Fruit fly (Drosophila melanogaster) S2 (cell line): Measurements from ENCODE around the gene svp.
A peak's percentile ranks its signal among the peaks of the same experiment; 100 is the strongest.

Experiments used
- CG8478 ChIP-seq: fragments of >200 bp; optimal IDR thresholded peaks from 2 replicates; lab custom pipeline; 2018
- CTCF ChIP-seq, 2 experiments: fragments of >200 bp; optimal IDR thresholded peaks; 2 replicates each; lab custom pipeline; 2018

svp gene

DNA sequence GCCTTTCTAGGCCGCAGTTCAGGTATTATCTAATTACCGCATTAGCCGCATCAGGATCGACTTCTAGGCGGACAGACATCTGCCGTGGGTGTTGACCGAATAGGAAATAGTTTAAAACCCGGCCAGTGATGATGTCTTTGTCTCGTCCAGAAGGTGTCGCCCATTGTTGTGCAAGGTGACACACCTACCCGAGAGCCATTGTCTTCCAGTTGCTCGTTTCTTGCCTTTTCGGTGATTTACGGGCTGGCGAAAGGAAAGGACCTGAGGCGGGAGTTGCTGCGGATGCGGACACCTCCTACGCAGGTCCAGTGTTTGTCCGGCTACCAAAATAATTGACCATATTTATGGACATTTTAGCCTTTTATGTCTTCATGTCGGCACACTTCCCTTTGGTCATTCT lies 10.3 kb upstream of the svp start:
- TF ChIP-seq CTCF (optimal IDR thresholded peaks at IDR 0.05; lab: Kevin White, UChicago) (peak in 1 of 2 experiments; percentile 2), CG8478 (lab: Kevin White, UChicago) (no peak)

DNA sequence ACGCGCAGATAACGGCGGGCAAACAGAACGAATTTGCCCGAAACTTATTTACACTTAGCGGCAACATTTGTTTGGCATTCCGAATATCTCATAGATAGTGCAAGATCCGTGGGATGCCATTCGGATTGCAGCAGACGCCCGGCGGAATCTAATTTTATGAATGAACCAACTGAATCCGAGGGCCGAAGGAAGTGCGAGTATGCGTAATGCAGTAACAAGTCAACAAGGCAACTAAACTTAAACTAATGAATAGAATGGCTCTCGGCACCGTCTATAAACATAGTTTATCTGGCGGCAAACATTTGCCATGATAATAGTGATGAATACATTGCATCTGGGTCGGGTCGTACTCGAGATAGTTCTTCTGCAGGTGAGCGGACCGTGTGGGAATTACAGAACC lies 8.3 kb upstream of the svp start:
- TF ChIP-seq CTCF (optimal IDR thresholded peaks at IDR 0.05; lab: Kevin White, UChicago) (no peak), CG8478 (lab: Kevin White, UChicago) (no peak)

DNA sequence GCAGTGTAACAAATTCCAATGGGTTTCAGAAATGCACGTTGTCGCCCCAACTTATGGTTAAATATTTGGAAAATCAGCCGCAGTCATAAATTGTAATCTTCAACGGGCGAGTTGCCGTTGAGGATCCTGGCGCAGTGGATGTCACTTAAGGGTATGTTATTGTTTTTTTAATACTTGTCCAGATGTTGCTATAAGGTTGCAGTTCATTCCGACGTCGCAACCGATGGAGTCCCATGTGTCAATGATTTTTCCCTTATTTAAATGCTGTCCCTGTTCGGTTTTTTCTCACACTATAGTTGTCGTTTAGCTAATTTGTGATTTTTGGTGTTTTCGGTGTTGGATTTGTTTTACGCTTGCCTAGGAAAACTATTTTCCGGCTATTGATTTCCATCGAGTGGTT lies 7.0 kb upstream of the svp start:
- no peak for TF ChIP-seq CG8478 (lab: Kevin White, UChicago)
- TF ChIP-seq CTCF (optimal IDR thresholded peaks at IDR 0.05; lab: Kevin White, UChicago) = no peak

DNA sequence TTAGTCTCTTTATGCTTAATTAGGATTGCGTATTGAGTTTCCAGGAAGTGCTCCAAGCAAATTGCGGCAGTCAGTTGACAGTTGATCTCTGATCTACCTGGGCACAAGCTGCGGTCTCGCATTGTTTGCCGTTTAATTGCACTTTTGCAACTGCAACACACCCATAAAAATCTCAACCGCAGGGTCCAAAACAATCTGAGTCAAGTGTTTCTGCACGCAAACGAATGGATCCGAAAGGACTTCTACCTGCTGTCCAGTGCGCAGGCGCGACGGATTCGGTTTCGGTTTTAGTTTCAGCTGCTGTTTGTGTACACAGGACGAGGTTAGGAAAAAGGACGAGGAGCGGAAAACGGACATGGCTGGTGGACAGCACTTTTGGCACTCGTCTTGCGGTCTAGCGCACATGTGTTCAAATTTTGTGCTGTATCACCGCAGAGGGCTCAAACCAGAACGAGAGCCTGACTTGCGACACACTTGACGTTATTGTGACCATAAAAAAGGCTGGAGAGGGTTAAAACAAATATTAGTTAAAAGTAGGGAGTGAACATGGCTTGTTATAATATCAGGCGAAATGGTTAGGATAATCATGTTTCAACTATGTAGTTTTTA lies 6.0 kb upstream of the svp start:
- TF ChIP-seq CTCF (optimal IDR thresholded peaks at IDR 0.05; lab: Kevin White, UChicago) (no peak), CG8478 (lab: Kevin White, UChicago) (no peak)

DNA sequence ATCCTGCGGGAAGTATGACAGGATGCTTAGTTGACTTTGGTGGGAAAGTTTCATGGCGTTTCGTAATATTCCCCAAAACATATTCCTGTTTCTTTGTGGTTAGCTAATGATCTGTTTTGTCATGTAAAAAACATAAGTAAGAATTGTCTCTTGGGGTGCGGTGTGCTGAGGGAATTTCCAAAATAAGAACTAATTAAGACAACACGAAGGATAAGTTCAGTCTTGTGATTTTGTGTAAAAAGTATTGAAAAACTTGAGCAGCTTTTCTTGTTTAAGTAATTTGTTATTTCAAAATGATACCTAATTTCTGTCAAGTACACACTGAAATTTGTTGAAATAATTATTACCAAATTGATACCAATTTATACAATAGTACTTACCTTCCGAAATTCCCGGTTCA lies 4.7 kb upstream of the svp start, which contains the start of gene CG3942:
Gene CG3942, plus strand, starts transcription at position 301 of the 400 bp plus-strand sequence.
- TF ChIP-seq CG8478 (lab: Kevin White, UChicago) (no peak), CTCF (optimal IDR thresholded peaks at IDR 0.05; lab: Kevin White, UChicago) (no peak)

DNA sequence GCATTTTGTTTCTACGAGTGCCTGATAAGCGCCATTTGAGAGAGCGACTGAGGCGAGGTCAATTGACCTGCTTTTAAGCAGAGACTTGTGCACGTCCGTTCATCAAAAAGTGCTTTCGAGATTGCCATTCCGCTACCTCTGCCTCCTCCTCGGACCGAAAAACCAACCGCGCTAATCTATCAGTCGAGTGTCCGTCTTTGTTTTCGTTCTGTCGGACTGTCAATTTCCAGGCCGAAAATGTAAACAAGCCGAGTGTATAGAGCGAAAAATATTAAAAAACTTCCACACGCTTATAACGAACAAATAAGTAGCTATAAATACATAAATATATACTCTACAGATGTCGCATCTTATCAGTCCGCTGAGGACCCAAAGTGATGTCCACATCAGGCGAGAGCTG lies 476 bp downstream of the svp start:
- no peak for TF ChIP-seq CG8478 (lab: Kevin White, UChicago)

DNA sequence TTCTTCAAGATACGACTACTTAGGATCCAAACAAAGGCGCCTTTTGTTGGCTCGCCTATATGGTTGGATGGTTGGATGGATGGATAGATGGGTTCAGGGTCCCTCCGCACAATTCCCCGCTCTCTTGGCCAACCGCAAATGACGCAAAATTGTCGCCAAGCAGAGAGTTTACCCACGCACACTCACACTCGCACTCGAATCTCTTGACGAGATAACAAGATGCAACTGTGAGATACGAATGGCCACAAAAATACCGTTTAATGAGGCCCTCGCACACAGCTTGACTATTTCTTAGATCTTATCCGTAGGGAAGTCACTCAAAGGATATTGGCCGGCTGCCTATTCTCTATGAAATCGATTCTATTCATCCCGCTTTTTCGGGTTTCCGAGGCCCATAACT lies 1.3 kb downstream of the svp start:
- no peak for TF ChIP-seq CTCF (optimal IDR thresholded peaks at IDR 0.05; lab: Kevin White, UChicago)
- no peak for TF ChIP-seq CG8478 (lab: Kevin White, UChicago)

DNA sequence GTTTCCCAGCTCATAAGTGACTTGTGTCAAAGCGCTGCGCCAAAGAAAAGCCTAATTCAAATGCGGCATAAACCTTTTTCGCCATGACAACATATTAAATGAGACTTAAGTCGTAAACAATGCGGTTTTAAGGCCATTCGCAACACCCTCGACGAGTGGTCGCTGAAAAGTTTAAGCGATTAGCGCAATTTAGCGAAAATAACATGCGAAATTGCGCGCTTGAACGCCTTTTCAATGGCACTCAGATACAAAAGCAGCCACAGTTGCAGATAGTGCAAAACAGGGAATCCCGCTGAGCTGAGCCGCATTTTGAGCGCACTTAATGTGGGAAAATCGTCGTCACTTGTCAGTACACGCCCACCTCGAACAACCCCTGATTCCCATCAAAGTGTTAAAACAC lies 2.1 kb downstream of the svp start, which contains the start of gene CG44038:
Gene CG44038, plus strand, starts transcription at position 301 of the 400 bp plus-strand sequence.
- TF ChIP-seq CTCF (optimal IDR thresholded peaks at IDR 0.05; lab: Kevin White, UChicago) = no peak
- no peak for TF ChIP-seq CG8478 (lab: Kevin White, UChicago)

DNA sequence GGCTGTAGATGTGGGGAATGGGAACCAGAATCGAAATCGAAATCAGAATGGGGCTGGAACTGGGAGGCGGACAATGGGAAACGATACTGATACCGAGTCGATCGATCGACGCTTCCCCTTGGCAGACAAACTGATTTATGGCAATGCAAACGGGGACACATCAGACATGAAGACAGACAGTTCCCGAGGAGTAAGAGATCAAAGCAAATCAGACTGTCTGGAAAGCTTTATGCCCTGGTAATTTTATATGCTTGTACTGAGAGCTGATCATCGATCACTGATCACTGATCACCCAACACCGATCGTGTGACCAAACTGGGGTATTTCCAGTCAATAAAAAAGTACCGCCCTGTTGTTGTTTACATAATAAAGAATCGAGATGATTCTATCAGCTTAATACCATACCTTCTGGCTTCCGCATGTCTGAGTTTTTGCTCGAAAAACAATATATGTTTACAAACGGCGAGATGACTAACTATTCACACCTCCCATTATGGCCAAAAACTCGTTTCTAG lies 11.4 kb downstream of the svp start:
- TF ChIP-seq CG8478 (lab: Kevin White, UChicago) = no peak
- no peak for TF ChIP-seq CTCF (optimal IDR thresholded peaks at IDR 0.05; lab: Kevin White, UChicago)

DNA sequence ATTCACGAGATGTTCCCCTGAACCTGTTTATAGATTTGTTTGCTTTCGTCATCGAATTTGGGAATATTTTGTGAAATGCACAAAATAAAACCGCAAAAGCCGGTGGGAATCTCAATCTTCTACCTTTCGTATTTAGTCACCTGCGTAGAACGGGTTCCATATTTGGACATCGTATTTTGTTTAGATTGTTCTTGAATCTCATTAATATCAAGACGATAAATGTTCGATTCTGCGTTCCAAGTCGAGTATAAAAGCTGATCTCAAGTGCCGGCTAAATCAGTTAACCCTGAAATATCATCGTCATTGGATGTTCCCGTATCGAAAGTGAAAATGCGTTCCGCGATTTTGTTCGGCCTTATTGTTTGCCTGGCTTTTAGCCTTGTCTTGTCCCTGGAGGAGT lies 12.1 kb downstream of the svp start, which contains the start of gene CG17738:
Gene CG17738, plus strand, starts transcription at position 301 of the 400 bp plus-strand sequence.
- TF ChIP-seq CG8478 (lab: Kevin White, UChicago) = no peak
- no peak for TF ChIP-seq CTCF (optimal IDR thresholded peaks at IDR 0.05; lab: Kevin White, UChicago)

DNA sequence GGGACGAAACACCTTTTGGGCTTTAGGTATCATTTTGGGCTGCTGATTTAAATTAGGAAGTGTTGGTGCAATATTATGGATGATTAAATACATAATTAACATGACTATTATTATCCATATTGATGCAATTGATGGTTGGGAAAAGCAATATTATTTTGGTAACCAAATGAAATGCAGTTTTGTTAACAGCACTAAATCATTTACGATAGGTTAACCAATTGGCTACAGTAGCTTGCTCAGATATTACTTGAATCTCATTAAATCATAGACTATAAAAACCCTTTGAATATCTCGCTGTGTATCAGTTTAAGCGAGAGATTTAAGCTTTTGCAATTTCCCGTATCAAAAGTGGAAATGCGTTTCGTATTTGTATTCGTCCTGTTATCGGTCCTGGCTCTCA lies 14.3 kb downstream of the svp start, which contains the start of gene Sfp87B:
Gene Sfp87B, plus strand, starts transcription at position 301 of the 400 bp plus-strand sequence.
- TF ChIP-seq CG8478 (lab: Kevin White, UChicago) (no peak), CTCF (optimal IDR thresholded peaks at IDR 0.05; lab: Kevin White, UChicago) (no peak)

DNA sequence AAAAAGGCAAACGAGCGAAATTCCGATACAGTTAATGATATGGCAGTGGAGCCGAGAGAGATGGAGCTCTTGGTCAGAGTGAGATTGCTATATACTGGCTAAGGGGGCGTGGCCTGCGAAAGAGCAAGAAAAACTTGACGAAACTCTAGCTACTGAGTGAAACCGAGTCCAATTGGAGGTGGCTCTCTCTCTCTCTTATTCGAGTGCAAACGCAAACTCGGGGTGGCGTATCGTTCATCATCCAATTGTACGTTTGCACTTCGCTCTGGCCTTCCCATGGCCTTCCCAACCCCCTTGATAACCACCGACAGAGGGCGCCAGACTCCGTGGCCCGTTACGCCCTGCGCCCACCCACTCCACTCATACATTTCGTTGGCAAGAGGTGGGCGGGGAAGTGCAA lies 20.5 kb downstream of the svp start:
- TF ChIP-seq CTCF (optimal IDR thresholded peaks at IDR 0.05; lab: Kevin White, UChicago) (peak; percentile 89 to 97), CG8478 (lab: Kevin White, UChicago) (peak; percentile 63)

DNA sequence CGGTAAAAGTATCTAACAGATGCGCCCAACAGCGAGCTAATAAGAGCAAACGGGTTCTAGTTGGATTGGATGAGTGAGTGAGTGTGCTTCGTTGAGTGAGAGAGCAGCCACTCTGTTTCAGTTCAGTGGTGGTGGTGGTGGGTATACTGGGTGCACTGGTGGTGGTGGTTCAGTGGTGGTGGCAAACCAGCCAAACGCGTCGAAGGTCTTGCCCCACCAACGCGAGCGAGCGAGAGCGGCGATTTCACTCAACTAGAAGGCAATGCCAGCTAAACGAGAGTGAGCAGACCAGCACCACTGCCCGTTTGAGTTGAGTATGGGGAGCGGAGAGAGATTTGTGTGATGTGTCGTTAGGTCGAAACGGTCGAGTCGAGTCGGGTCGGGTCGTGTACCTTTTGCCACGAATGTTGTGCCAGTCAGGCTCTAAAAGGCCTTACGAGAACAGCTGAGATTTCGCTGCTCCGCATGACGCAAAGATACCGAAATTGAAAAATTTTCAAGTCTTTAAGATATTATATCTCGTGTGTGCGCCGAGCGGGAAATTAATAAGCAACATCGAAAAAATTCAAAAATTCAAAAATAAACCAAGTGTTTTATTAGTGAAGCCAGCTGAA lies 22.3 kb downstream of the svp start:
- peak; percentile 44 to 60 for TF ChIP-seq CTCF (optimal IDR thresholded peaks at IDR 0.05; lab: Kevin White, UChicago)
- no peak for TF ChIP-seq CG8478 (lab: Kevin White, UChicago)

DNA sequence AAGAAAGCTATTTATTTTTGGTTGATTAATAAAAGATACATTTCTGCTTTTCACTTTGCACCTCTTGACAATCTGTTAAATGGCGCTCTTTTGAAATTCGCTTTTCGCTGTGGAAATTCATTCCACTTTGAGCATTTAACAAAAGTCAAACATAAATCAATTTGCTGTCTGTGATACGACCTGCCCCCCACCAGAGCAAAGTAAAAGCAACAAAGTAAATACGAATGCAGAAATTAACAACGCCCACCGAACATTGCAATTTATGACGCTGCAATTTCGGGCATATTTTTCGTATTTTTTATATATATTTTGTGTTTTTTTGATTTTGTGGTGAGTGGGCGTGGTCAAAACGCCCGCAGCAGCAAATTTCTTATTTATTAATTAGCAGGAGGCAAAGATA lies 27.1 kb downstream of the svp start:
- no peak for TF ChIP-seq CG8478 (lab: Kevin White, UChicago)
- TF ChIP-seq CTCF (optimal IDR thresholded peaks at IDR 0.05; lab: Kevin White, UChicago) = no peak

DNA sequence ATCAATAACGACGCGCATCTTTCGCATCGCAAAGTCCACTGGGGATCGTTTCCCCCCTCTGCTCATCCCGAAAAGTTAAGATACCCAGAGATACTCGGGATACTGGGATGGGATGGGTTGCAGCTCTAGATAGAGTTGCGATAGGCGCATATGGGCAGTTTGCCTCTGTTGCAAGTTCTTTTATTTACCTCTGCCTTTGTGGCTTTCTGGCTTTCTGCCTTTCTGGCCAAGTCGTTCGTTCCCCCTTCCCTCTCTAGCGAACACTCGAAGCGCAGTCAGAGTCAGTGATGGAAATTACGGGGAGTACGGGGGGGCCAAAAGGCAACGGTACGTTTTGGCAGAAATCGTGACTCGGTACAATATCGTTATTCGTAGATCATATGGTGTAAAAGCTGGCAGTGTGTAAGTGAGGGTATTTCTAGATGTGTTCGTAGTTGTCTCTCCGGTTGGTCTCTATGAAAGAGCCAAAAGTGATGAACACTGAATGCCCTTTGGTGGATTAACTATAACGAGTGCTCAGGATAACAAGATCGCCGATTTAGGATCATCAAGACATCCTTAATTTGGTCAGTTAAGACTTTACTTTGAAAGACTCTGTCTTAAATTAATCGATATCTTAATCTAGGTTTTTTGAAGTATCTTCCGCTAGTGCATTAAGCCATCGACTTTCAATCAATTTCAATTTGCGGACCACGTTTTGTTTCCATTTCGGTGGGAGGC lies 30.2 kb downstream of the svp start:
- TF ChIP-seq CTCF (optimal IDR thresholded peaks at IDR 0.05; lab: Kevin White, UChicago) (no peak), CG8478 (lab: Kevin White, UChicago) (no peak)
